Worm (Caenorhabditis elegans): Measurements from ENCODE around the gene nlp-43.

DNA sequence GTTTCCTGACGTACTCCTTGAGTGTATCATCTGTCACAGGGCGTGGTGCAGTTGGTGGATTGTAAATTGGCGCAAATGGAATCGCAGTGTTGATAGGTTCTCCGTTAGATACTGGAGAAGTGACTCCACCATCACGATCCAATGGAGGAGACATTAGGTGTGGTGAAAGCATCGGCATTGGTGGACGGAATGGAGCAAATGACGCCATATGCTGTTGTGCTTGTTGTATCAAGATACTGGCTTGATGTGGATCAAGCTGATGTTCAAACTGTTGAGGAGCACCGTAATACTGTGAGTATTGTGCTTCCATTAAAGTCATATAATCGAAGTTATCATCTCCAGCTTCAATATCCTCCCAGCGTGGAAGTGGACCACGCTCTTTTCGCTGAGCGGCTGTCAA lies 29.8 kb upstream of the nlp-43 start:
- TF ChIP-seq zag-1 (tag; optimal IDR thresholded peaks at IDR 0.05) (no peak), lir-3 (tag; optimal IDR thresholded peaks at IDR 0.05; ENCODE audit: poor library complexity) (no peak), jun-1 (tag; optimal IDR thresholded peaks at IDR 0.05) (no peak), C34B4.2 (tag; optimal IDR thresholded peaks at IDR 0.05) (no peak), egl-27 (tag; optimal IDR thresholded peaks at IDR 0.05) (no peak), mdl-1 (tag; optimal IDR thresholded peaks at IDR 0.05) (no peak), aha-1 (tag; optimal IDR thresholded peaks at IDR 0.05) (no peak)
